Fruit fly (Drosophila melanogaster) Kc167 (cell line): ENCODE data around the gene Cypl.

Source experiments
- Myc ChIP-seq: fragments of >200 bp; optimal IDR thresholded peaks from 2 replicates; lab custom pipeline; 2017; ENCODE audit warnings: missing external identifiers
- psq ChIP-seq: fragments of >200 bp; optimal IDR thresholded peaks from 2 replicates; lab custom pipeline; 2017; ENCODE audit warnings: missing external identifiers
- ttk ChIP-seq: sonication (Bioruptor generic); optimal IDR thresholded peaks from 2 replicates; lab custom pipeline; 2017; ENCODE audit warnings: missing external identifiers

dm6 chr3L:500351-501015 is 42.2 kb downstream of the Cypl start, which contains the start of the genes CG34267 and CG34268:
- TF ChIP-seq Myc (no peak), psq (no peak), ttk (no peak)
